Fruit fly (Drosophila melanogaster): Measurements from ENCODE around the gene Eig71Ej.

The Eig71Ej gene

dm6 chr3L:15625676-15626414 lies 35.0 kb downstream of the Eig71Ej start (continued):
- peak; percentile 95 for TF ChIP-seq Lpt (GFP tag; optimal IDR thresholded peaks at IDR 0.05)
- TF ChIP-seq lz (GFP tag; optimal IDR thresholded peaks at IDR 0.05), result peak; percentile 93
- TF ChIP-seq CG6854 (GFP tag; optimal IDR thresholded peaks at IDR 0.05), result peak; percentile 82
- peak; percentile 94 for TF ChIP-seq Ets96B (tag; optimal IDR thresholded peaks at IDR 0.05)
- TF ChIP-seq Blimp-1 (GFP tag; optimal IDR thresholded peaks at IDR 0.05), result peak; percentile 94
- TF ChIP-seq CG6792 (GFP tag; optimal IDR thresholded peaks at IDR 0.05), result peak; percentile 96
- TF ChIP-seq acj6 (GFP tag; optimal IDR thresholded peaks at IDR 0.05), result peak; percentile 98
- peak; percentile 89 for TF ChIP-seq Hr39 (GFP tag; optimal IDR thresholded peaks at IDR 0.05)
- TF ChIP-seq dac (GFP tag; optimal IDR thresholded peaks at IDR 0.05), result peak; percentile 72
- peak; percentile 94 for TF ChIP-seq Smox (GFP tag; optimal IDR thresholded peaks at IDR 0.05)
- peak; percentile 87 for TF ChIP-seq CG7368 (GFP tag; optimal IDR thresholded peaks at IDR 0.05)
- peak; percentile 95 for TF ChIP-seq topi (GFP tag; optimal IDR thresholded peaks at IDR 0.05)
- TF ChIP-seq CG3919 (GFP tag; optimal IDR thresholded peaks at IDR 0.05), result peak; percentile 95
- TF ChIP-seq CG32006 (GFP tag; optimal IDR thresholded peaks at IDR 0.05), result peak; percentile 99
- peak; percentile 94 for TF ChIP-seq Sox15 (GFP tag; optimal IDR thresholded peaks at IDR 0.05)
- peak; percentile 93 for TF ChIP-seq Met (GFP tag; optimal IDR thresholded peaks at IDR 0.05)
- peak; percentile 87 for TF ChIP-seq CG9139 (GFP tag; optimal IDR thresholded peaks at IDR 0.05)
- TF ChIP-seq cyc (GFP tag; optimal IDR thresholded peaks at IDR 0.05), result peak; percentile 92
- TF ChIP-seq CG11294 (GFP tag; IDR thresholded peaks at IDR 0.05), result peak; percentile 87
- TF ChIP-seq pdm3 (GFP tag; optimal IDR thresholded peaks at IDR 0.05), result peak; percentile 94
- peak; percentile 89 for TF ChIP-seq spab (GFP tag; optimal IDR thresholded peaks at IDR 0.05)
- peak; percentile 90 for TF ChIP-seq Sox14 (GFP tag; optimal IDR thresholded peaks at IDR 0.05)
- peak; percentile 88 for TF ChIP-seq CG6163 (GFP tag; IDR thresholded peaks at IDR 0.05)
- peak; percentile 84 to 92 for TF ChIP-seq ss (GFP tag; optimal IDR thresholded peaks at IDR 0.05)
- peak; percentile 98 for TF ChIP-seq esn (GFP tag; optimal IDR thresholded peaks at IDR 0.05)
- peak; percentile 50 for TF ChIP-seq fd85E (GFP tag; optimal IDR thresholded peaks at IDR 0.05)
- peak; percentile 98 for TF ChIP-seq CG4318 (GFP tag; optimal IDR thresholded peaks at IDR 0.05)
- peak; percentile 89 for TF ChIP-seq CG6808 (GFP tag; optimal IDR thresholded peaks at IDR 0.05)
- peak; percentile 73 to 99 for TF ChIP-seq salr (GFP tag; optimal IDR thresholded peaks at IDR 0.05)
- TF ChIP-seq Hr38 (GFP tag; optimal IDR thresholded peaks at IDR 0.05), result no peak
- peak; percentile 89 for TF ChIP-seq fkh (GFP tag; optimal IDR thresholded peaks at IDR 0.05)
- peak; percentile 95 for TF ChIP-seq svp (GFP tag)
- peak; percentile 91 for TF ChIP-seq eg (GFP tag; IDR thresholded peaks at IDR 0.05)
- TF ChIP-seq Eip78C (GFP tag), result peak; percentile 98
- TF ChIP-seq Eip93F (GFP tag; optimal IDR thresholded peaks at IDR 0.05), result peak; percentile 82
- TF ChIP-seq CG8119 (GFP tag; IDR thresholded peaks at IDR 0.05), result peak; percentile 98
- peak; percentile 95 for TF ChIP-seq CG3032 (tag; optimal IDR thresholded peaks at IDR 0.05)
- TF ChIP-seq CG11902 (GFP tag; optimal IDR thresholded peaks at IDR 0.05), result peak; percentile 91
- peak; percentile 90 for TF ChIP-seq fd59A (GFP tag; optimal IDR thresholded peaks at IDR 0.05)
- peak; percentile 88 for TF ChIP-seq dsx (GFP tag; optimal IDR thresholded peaks at IDR 0.05; ENCODE audit: poor library complexity, severe bottlenecking)
- peak; percentile 91; the same call in 1 of the 2 replicates for TF ChIP-seq Gug (GFP tag; IDR thresholded peaks at IDR 0.05)
- peak; percentile 93 for TF ChIP-seq Eip75B (GFP tag; optimal IDR thresholded peaks at IDR 0.05)
- TF ChIP-seq CG15336 (GFP tag; IDR thresholded peaks at IDR 0.05), result peak; percentile 96
- TF ChIP-seq CG10631 (GFP tag; optimal IDR thresholded peaks at IDR 0.05), result peak; percentile 98
